Worm (Caenorhabditis elegans): ENCODE data around the gene srlf-30.

The srlf-30 gene

DNA sequence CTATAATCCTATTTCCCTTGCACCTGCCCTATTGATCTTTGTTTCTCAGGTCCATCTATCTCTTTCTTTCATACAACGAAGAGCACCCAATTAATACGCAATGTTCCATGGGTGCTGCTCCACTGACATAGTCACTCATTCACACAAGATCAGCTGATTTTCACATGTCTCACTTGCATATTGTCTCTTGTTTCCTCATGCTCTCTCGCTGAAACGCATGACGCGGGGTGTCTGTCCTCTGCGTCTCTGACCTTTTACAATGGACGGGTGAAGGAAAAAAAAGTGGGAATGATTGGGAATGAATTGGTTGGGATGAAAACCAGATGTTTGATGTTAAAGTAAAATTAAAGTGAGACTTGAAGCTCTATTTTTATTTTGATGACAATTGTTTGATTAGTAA is 35.2 kb downstream of the srlf-30 start (continued):
- peak; percentile 76 for TF ChIP-seq irx-1 (tag; optimal IDR thresholded peaks at IDR 0.05)
- no peak for TF ChIP-seq ces-1 (GFP tag; optimal IDR thresholded peaks at IDR 0.05)
- TF ChIP-seq nhr-20 (tag; optimal IDR thresholded peaks at IDR 0.05): peak; percentile 95
- no peak for TF ChIP-seq unc-30 (tag; optimal IDR thresholded peaks at IDR 0.05)
- peak; percentile 51 for TF ChIP-seq zip-4 (GFP tag; optimal IDR thresholded peaks at IDR 0.05)
- TF ChIP-seq vab-15 (tag; optimal IDR thresholded peaks at IDR 0.05): peak; percentile 80
- TF ChIP-seq nhr-19 (GFP tag; conservative IDR thresholded peaks at IDR 0.05): peak; percentile 92
- TF ChIP-seq C34B4.2 (tag; optimal IDR thresholded peaks at IDR 0.05): no peak
- peak; percentile 67 for TF ChIP-seq aly-2 (tag; optimal IDR thresholded peaks at IDR 0.05)
- peak; percentile 85 for TF ChIP-seq lir-3 (tag; optimal IDR thresholded peaks at IDR 0.05; ENCODE audit: poor library complexity)
- TF ChIP-seq elt-3 (tag; optimal IDR thresholded peaks at IDR 0.05): peak in 2 of 6 experiments; percentile 39 to 69
- peak; percentile 93 for TF ChIP-seq swsn-7 (tag; optimal IDR thresholded peaks at IDR 0.05)
- TF ChIP-seq rnt-1 (tag; optimal IDR thresholded peaks at IDR 0.05): peak; percentile 94
- TF ChIP-seq unc-98 (GFP tag; IDR thresholded peaks at IDR 0.05): peak; percentile 51
- peak; percentile 11 for TF ChIP-seq F16B12.6 (tag; optimal IDR thresholded peaks at IDR 0.05)
- peak; percentile 96 for TF ChIP-seq mep-1 (tag; optimal IDR thresholded peaks at IDR 0.05)
- TF ChIP-seq grh-1 (GFP tag; IDR thresholded peaks at IDR 0.05): peak; percentile 51
- peak; percentile 43 for TF ChIP-seq snpc-4 (tag; optimal IDR thresholded peaks at IDR 0.05)
- peak; percentile 79 to 86 for TF ChIP-seq lin-35 (GFP tag; optimal IDR thresholded peaks at IDR 0.05)
- peak; percentile 77 for TF ChIP-seq C16A3.4 (tag; optimal IDR thresholded peaks at IDR 0.05)
- TF ChIP-seq pqm-1 (tag; optimal IDR thresholded peaks at IDR 0.05): no peak
- TF ChIP-seq hlh-4 (tag; optimal IDR thresholded peaks at IDR 0.05): no peak
- peak; percentile 60 for TF ChIP-seq C04F5.9 (tag; optimal IDR thresholded peaks at IDR 0.05)
- TF ChIP-seq fos-1 (tag; optimal IDR thresholded peaks at IDR 0.05): peak; percentile 77
- TF ChIP-seq ceh-8 (GFP tag; optimal IDR thresholded peaks at IDR 0.05): peak; percentile 87
- TF ChIP-seq jun-1 (tag; optimal IDR thresholded peaks at IDR 0.05): peak; percentile 87
- no peak for TF ChIP-seq zag-1 (tag; optimal IDR thresholded peaks at IDR 0.05)
- TF ChIP-seq dpl-1 (GFP tag; optimal IDR thresholded peaks at IDR 0.05): peak; percentile 62 to 68 (median 64)
- peak; percentile 78 for TF ChIP-seq skn-1 (tag; optimal IDR thresholded peaks at IDR 0.05)
- no peak for TF ChIP-seq nhr-77 (tag; optimal IDR thresholded peaks at IDR 0.05)
- TF ChIP-seq nhr-12 (tag; optimal IDR thresholded peaks at IDR 0.05): no peak
- TF ChIP-seq Y116A8C.19 (tag; optimal IDR thresholded peaks at IDR 0.05; ENCODE audit: borderline replicate concordance): no peak
- TF ChIP-seq egl-27 (tag; optimal IDR thresholded peaks at IDR 0.05): peak in 1 of 2 experiments; percentile 44
- no peak for TF ChIP-seq hlh-17 (GFP tag; optimal IDR thresholded peaks at IDR 0.05; ENCODE audit: borderline replicate concordance)
- peak; percentile 88 for TF ChIP-seq lin-39 (tag; optimal IDR thresholded peaks at IDR 0.05)
- peak; percentile 96 for TF ChIP-seq snu-23 (GFP tag; optimal IDR thresholded peaks at IDR 0.05)
- no peak for TF ChIP-seq ceh-63 (GFP tag; optimal IDR thresholded peaks at IDR 0.05)
- no peak for TF ChIP-seq pag-3 (tag; optimal IDR thresholded peaks at IDR 0.05; ENCODE audit: borderline replicate concordance, insufficient read depth)
- no peak for TF ChIP-seq tlp-1 (tag; optimal IDR thresholded peaks at IDR 0.05)
- peak; percentile 30 for TF ChIP-seq hpl-2 (GFP tag; optimal IDR thresholded peaks at IDR 0.05)
- TF ChIP-seq nhr-90 (tag; optimal IDR thresholded peaks at IDR 0.05; ENCODE audit: poor library complexity): no peak
- TF ChIP-seq aha-1 (tag; optimal IDR thresholded peaks at IDR 0.05): peak; percentile 63
- peak; percentile 77 for TF ChIP-seq blmp-1 (tag; optimal IDR thresholded peaks at IDR 0.05)
- TF ChIP-seq nhr-71 (tag; optimal IDR thresholded peaks at IDR 0.05): peak; percentile 98
- TF ChIP-seq lsy-2 (tag; optimal IDR thresholded peaks at IDR 0.05): peak; percentile 89 to 90
- peak; percentile 71 for TF ChIP-seq isw-1 (GFP tag; IDR thresholded peaks at IDR 0.05)
- peak; percentile 57 for TF ChIP-seq fkh-10 (GFP tag; optimal IDR thresholded peaks at IDR 0.05)
- TF ChIP-seq ets-5 (GFP tag; IDR thresholded peaks at IDR 0.05): no peak
- peak in 1 of 2 experiments; percentile 96 for TF ChIP-seq mdl-1 (tag; optimal IDR thresholded peaks at IDR 0.05)
- peak in 1 of 2 experiments; percentile 86 for TF ChIP-seq ztf-11 (tag; optimal IDR thresholded peaks at IDR 0.05)
- peak; percentile 93 for TF ChIP-seq nhr-47 (tag; optimal IDR thresholded peaks at IDR 0.05)
- TF ChIP-seq lin-14 (GFP tag; optimal IDR thresholded peaks at IDR 0.05): peak; percentile 99

All from whole organism, L1 larva.